Fruit fly (Drosophila melanogaster): ENCODE results near the gene CG3106.
A peak's percentile ranks its signal among the peaks of the same experiment; 100 is the strongest.

The CG3106 gene

dm6 chrX:9658095-9658838, 4.4 kb downstream of the CG3106 start (continued):
- no peak for TF ChIP-seq CG13624 (GFP tag; optimal IDR thresholded peaks at IDR 0.05)
- TF ChIP-seq phol (tag; optimal IDR thresholded peaks at IDR 0.05), result no peak
- TF ChIP-seq CG1647 (GFP tag; optimal IDR thresholded peaks at IDR 0.05), result no peak
- no peak for TF ChIP-seq Hr51 (GFP tag; optimal IDR thresholded peaks at IDR 0.05)
- TF ChIP-seq kah (GFP tag; optimal IDR thresholded peaks at IDR 0.05), result peak; percentile 28
- no peak for TF ChIP-seq az2 (GFP tag; optimal IDR thresholded peaks at IDR 0.05)
- TF ChIP-seq CG12219 (GFP tag; optimal IDR thresholded peaks at IDR 0.05), result no peak
- no peak for TF ChIP-seq HmgD (GFP tag; optimal IDR thresholded peaks at IDR 0.05)
- TF ChIP-seq CG14441 (GFP tag; IDR thresholded peaks at IDR 0.05), result no peak
- TF ChIP-seq sens-2 (GFP tag; IDR thresholded peaks at IDR 0.05), result no peak
- TF ChIP-seq Hr78 (GFP tag; optimal IDR thresholded peaks at IDR 0.05), result peak in 1 of 2 experiments; percentile 27
- no peak for TF ChIP-seq z (GFP tag; IDR thresholded peaks at IDR 0.05)
- no peak for TF ChIP-seq ERR (GFP tag; optimal IDR thresholded peaks at IDR 0.05)
- TF ChIP-seq Aef1 (GFP tag; IDR thresholded peaks at IDR 0.05), result no peak
- TF ChIP-seq CG11696 (GFP tag; IDR thresholded peaks at IDR 0.05), result no peak
- no peak for TF ChIP-seq Antp (GFP tag; optimal IDR thresholded peaks at IDR 0.05)
- no peak for TF ChIP-seq CG16813 (GFP tag; IDR thresholded peaks at IDR 0.05; ENCODE audit: partially characterized antibody)
- no peak for TF ChIP-seq chn (GFP tag; optimal IDR thresholded peaks at IDR 0.05)
- peak; percentile 55 for TF ChIP-seq CG1832 (GFP tag; optimal IDR thresholded peaks at IDR 0.05)
- peak in 1 of 2 experiments; percentile 1 for TF ChIP-seq eve (GFP tag; optimal IDR thresholded peaks at IDR 0.05)
- no peak for TF ChIP-seq CG6854 (GFP tag; optimal IDR thresholded peaks at IDR 0.05)
- TF ChIP-seq PHDP (tag; optimal IDR thresholded peaks at IDR 0.05), result no peak
- TF ChIP-seq ap (GFP tag; IDR thresholded peaks at IDR 0.05), result no peak
- no peak for TF ChIP-seq CG7357 (GFP tag; IDR thresholded peaks at IDR 0.05)
- no peak for TF ChIP-seq CrebB (tag; optimal IDR thresholded peaks at IDR 0.05)
- no peak for TF ChIP-seq sisA (GFP tag; IDR thresholded peaks at IDR 0.05)
- no peak for TF ChIP-seq CG1602 (GFP tag; optimal IDR thresholded peaks at IDR 0.05)
- TF ChIP-seq CG3065 (GFP tag; optimal IDR thresholded peaks at IDR 0.05), result no peak
- 0 out of 3 replicates have a peak, but pooled peaks have one; percentile 7 for TF ChIP-seq CG17361 (GFP tag; IDR thresholded peaks at IDR 0.05)
- peak; percentile 27 for TF ChIP-seq Sox102F (GFP tag; optimal IDR thresholded peaks at IDR 0.05)
- TF ChIP-seq chm (GFP tag; IDR thresholded peaks at IDR 0.05), result peak; percentile 30; the same call in 1 of the 2 replicates
- no peak for TF ChIP-seq ATbp (GFP tag; optimal IDR thresholded peaks at IDR 0.05)
- TF ChIP-seq Drgx (GFP tag; IDR thresholded peaks at IDR 0.05), result peak; percentile 39
- TF ChIP-seq CG12744 (GFP tag; optimal IDR thresholded peaks at IDR 0.05), result no peak
- TF ChIP-seq dmrt11E (tag; optimal IDR thresholded peaks at IDR 0.05), result no peak
- TF ChIP-seq Hmx (GFP tag; optimal IDR thresholded peaks at IDR 0.05), result no peak
- no peak for TF ChIP-seq stc (GFP tag; IDR thresholded peaks at IDR 0.05)
- no peak for TF ChIP-seq tin (GFP tag; optimal IDR thresholded peaks at IDR 0.05)
- TF ChIP-seq CG17328 (GFP tag; IDR thresholded peaks at IDR 0.05), result no peak
- TF ChIP-seq cad (GFP tag; optimal IDR thresholded peaks at IDR 0.05), result no peak
- TF ChIP-seq BtbVII (GFP tag; optimal IDR thresholded peaks at IDR 0.05), result no peak
- no peak for TF ChIP-seq pfk (GFP tag; optimal IDR thresholded peaks at IDR 0.05)
- no peak for TF ChIP-seq gfzf (GFP tag; optimal IDR thresholded peaks at IDR 0.05)
- peak; percentile 30; the same call in 1 of the 3 replicates for TF ChIP-seq ci (GFP tag; IDR thresholded peaks at IDR 0.05)
- no peak for TF ChIP-seq emc (GFP tag; optimal IDR thresholded peaks at IDR 0.05)
- TF ChIP-seq CG15011 (GFP tag; optimal IDR thresholded peaks at IDR 0.05), result no peak
- TF ChIP-seq bsh (GFP tag; optimal IDR thresholded peaks at IDR 0.05), result no peak
- TF ChIP-seq fd3F (GFP tag; optimal IDR thresholded peaks at IDR 0.05), result no peak
- TF ChIP-seq lola (GFP tag; optimal IDR thresholded peaks at IDR 0.05), result no peak
- TF ChIP-seq jigr1 (GFP tag; IDR thresholded peaks at IDR 0.05), result no peak
